Fruit fly (Drosophila melanogaster) whole organism, embryonic: ENCODE results near the gene uif.

Experiments used
- Antp ChIP-seq: fragments of 200-800 bp; sonication (Bioruptor generic); optimal IDR thresholded peaks from 3 replicates; lab custom pipeline; 2016; ENCODE audit warnings: missing biosample characterization, missing genetic modification characterization
- Atf-2 ChIP-seq: fragments of 200-800 bp; sonication (Bioruptor generic); optimal IDR thresholded peaks from 2 replicates; lab custom pipeline; 2016; ENCODE audit warnings: missing biosample characterization, missing genetic modification characterization
- Blimp-1 ChIP-seq: fragments of 200-800 bp; sonication (Bioruptor generic); optimal IDR thresholded peaks from 3 replicates; lab custom pipeline; 2018; ENCODE audit warnings: missing biosample characterization, missing genetic modification characterization, mild to moderate bottlenecking, moderate library complexity, missing genetic modification reagents
- CG10147 ChIP-seq: fragments of 200-800 bp; sonication (Bioruptor generic); optimal IDR thresholded peaks from 2 replicates; lab custom pipeline; 2019; ENCODE audit warnings: missing biosample characterization, mild to moderate bottlenecking, missing genetic modification characterization, moderate library complexity
- CG10209 ChIP-seq: fragments of 200-800 bp; sonication (Bioruptor generic); optimal IDR thresholded peaks from 3 replicates; lab custom pipeline; 2017; ENCODE audit warnings: missing biosample characterization, mild to moderate bottlenecking, missing genetic modification characterization, missing genetic modification reagents
- CG10267 ChIP-seq: fragments of 200-800 bp; sonication (Bioruptor generic); optimal IDR thresholded peaks from 2 replicates; lab custom pipeline; 2018; ENCODE audit warnings: missing biosample characterization, mild to moderate bottlenecking, missing genetic modification characterization, moderate library complexity
- CG11398 ChIP-seq: fragments of 200-800 bp; sonication (Bioruptor generic); optimal IDR thresholded peaks from 2 replicates; lab custom pipeline; 2016; ENCODE audit warnings: missing biosample characterization, missing genetic modification characterization
- CG11560 ChIP-seq: fragments of 200-800 bp; sonication (Bioruptor generic); IDR thresholded peaks from 3 replicates; pipeline ENCODE4 v1.3.6; 2022; ENCODE audit warnings: missing biosample characterization, missing genetic modification characterization
- CG11696 ChIP-seq: fragments of 200-800 bp; sonication (Bioruptor generic); IDR thresholded peaks from 2 replicates; pipeline ENCODE4 v1.3.6; 2022; ENCODE audit warnings: missing biosample characterization, missing genetic modification characterization
- CG12769 ChIP-seq: fragments of 200-800 bp; sonication (Bioruptor generic); optimal IDR thresholded peaks from 2 replicates; lab custom pipeline; 2019; ENCODE audit warnings: missing biosample characterization, mild to moderate bottlenecking, missing genetic modification characterization, moderate library complexity
- CG14860 ChIP-seq: fragments of 200-800 bp; sonication (Bioruptor generic); IDR thresholded peaks from 3 replicates; pipeline ENCODE4 v1.3.6; 2022; ENCODE audit warnings: missing biosample characterization, missing genetic modification characterization; ENCODE audit not compliant: partially characterized antibody
- CG1603 ChIP-seq: fragments of 200-800 bp; sonication (Bioruptor generic); optimal IDR thresholded peaks from 2 replicates; lab custom pipeline; 2019; ENCODE audit warnings: missing biosample characterization, mild to moderate bottlenecking, missing genetic modification characterization, moderate library complexity
- CG17361 ChIP-seq: fragments of 200-800 bp; sonication (Bioruptor generic); IDR thresholded peaks from 3 replicates; pipeline ENCODE4 v1.3.6; 2022; ENCODE audit warnings: missing biosample characterization, missing genetic modification characterization
- CG17612 ChIP-seq: fragments of 200-800 bp; sonication (Bioruptor generic); IDR thresholded peaks from 2 replicates; pipeline ENCODE4 v1.3.6; 2022; ENCODE audit warnings: missing biosample characterization, missing genetic modification characterization
- CG18619 ChIP-seq: fragments of 200-800 bp; sonication (Bioruptor generic); optimal IDR thresholded peaks from 3 replicates; lab custom pipeline; 2017; ENCODE audit warnings: missing biosample characterization, mild to moderate bottlenecking, missing genetic modification characterization
- CG2116 ChIP-seq: fragments of 200-800 bp; sonication (Bioruptor generic); optimal IDR thresholded peaks from 3 replicates; lab custom pipeline; 2018; ENCODE audit warnings: missing biosample characterization, mild to moderate bottlenecking, missing genetic modification characterization
- CG2129 ChIP-seq: fragments of 200-800 bp; sonication (Bioruptor generic); IDR thresholded peaks from 2 replicates; pipeline ENCODE4 v1.3.6; 2022; ENCODE audit warnings: missing biosample characterization, missing genetic modification characterization; ENCODE audit not compliant: partially characterized antibody
- CG2889 ChIP-seq: fragments of 200-800 bp; sonication (Bioruptor generic); IDR thresholded peaks from 3 replicates; pipeline ENCODE4 v1.3.6; 2022; ENCODE audit warnings: missing biosample characterization, missing genetic modification characterization
- CG31441 ChIP-seq: fragments of 200-800 bp; sonication (Bioruptor generic); IDR thresholded peaks from 2 replicates; pipeline ENCODE4 v1.3.6; 2022; ENCODE audit warnings: missing biosample characterization, missing genetic modification characterization
- CG42726 ChIP-seq: fragments of 200-800 bp; sonication (Bioruptor generic); IDR thresholded peaks from 2 replicates; pipeline ENCODE4 v1.3.6; 2022; ENCODE audit warnings: missing biosample characterization, missing genetic modification characterization; ENCODE audit not compliant: partially characterized antibody
- CG5953 ChIP-seq: fragments of 200-800 bp; sonication (Bioruptor generic); IDR thresholded peaks from 2 replicates; pipeline ENCODE4 v1.3.6; 2022; ENCODE audit warnings: missing biosample characterization, missing genetic modification characterization
- CG9215 ChIP-seq: fragments of 200-800 bp; sonication (Bioruptor generic); IDR thresholded peaks from 2 replicates; pipeline ENCODE4 v1.3.6; 2022; ENCODE audit warnings: missing biosample characterization, missing genetic modification characterization
- CG9609 ChIP-seq: fragments of 200-800 bp; sonication (Bioruptor generic); optimal IDR thresholded peaks from 3 replicates; lab custom pipeline; 2016; ENCODE audit warnings: missing biosample characterization, missing genetic modification characterization
- CHES-1-like ChIP-seq: fragments of 200-800 bp; sonication (Bioruptor generic); optimal IDR thresholded peaks from 2 replicates; lab custom pipeline; 2016; ENCODE audit warnings: missing biosample characterization, missing genetic modification characterization
- D ChIP-seq, 2 experiments: fragments of 200-800 bp in 1 of 2; fragments of >200 bp in 1 of 2; sonication (Bioruptor generic) in 1 of 2; optimal IDR thresholded peaks; 2 replicates in 1 of 2; 3 replicates in 1 of 2; lab custom pipeline; 2017; ENCODE audit warnings: mild to moderate bottlenecking in 1 of 2, missing biosample characterization in 1 of 2, missing genetic modification characterization in 1 of 2, missing genetic modification reagents in 1 of 2
- Deaf1 ChIP-seq: fragments of 200-800 bp; optimal IDR thresholded peaks from 3 replicates; lab custom pipeline; 2019; ENCODE audit warnings: missing biosample characterization, mild to moderate bottlenecking, missing genetic modification characterization, moderate library complexity
- Jarid2 ChIP-seq: fragments of 200-800 bp; sonication (Bioruptor generic); optimal IDR thresholded peaks from 3 replicates; lab custom pipeline; 2017; ENCODE audit warnings: mild to moderate bottlenecking, missing biosample characterization, missing genetic modification reagents, missing genetic modification characterization
- MTF-1 ChIP-seq: fragments of 200-800 bp; sonication (Bioruptor generic); optimal IDR thresholded peaks from 2 replicates; lab custom pipeline; 2018; ENCODE audit warnings: missing biosample characterization, mild to moderate bottlenecking, missing genetic modification characterization, borderline replicate concordance
- Nf-YB ChIP-seq: fragments of 200-800 bp; sonication (Bioruptor generic); optimal IDR thresholded peaks from 3 replicates; lab custom pipeline; 2019; ENCODE audit warnings: missing biosample characterization, mild to moderate bottlenecking, missing genetic modification characterization, moderate library complexity
- Optix ChIP-seq: fragments of 200-800 bp; sonication (Bioruptor generic); IDR thresholded peaks from 3 replicates; pipeline ENCODE4 v1.3.6; 2022; ENCODE audit warnings: missing biosample characterization, missing genetic modification characterization
- Trl ChIP-seq, 3 experiments: fragments of >200 bp in 2 of 3; fragments of 200-800 bp in 1 of 3; sonication (Bioruptor generic) in 1 of 3; optimal IDR thresholded peaks; 2 replicates in 1 of 3; 3 replicates in 2 of 3; lab custom pipeline; 2016 to 2017; ENCODE audit warnings: missing biosample characterization in 1 of 3, missing genetic modification characterization in 1 of 3
- Xbp1 ChIP-seq: fragments of 200-800 bp; sonication (Bioruptor generic); optimal IDR thresholded peaks from 3 replicates; lab custom pipeline; 2016; ENCODE audit warnings: missing biosample characterization, mild to moderate bottlenecking, missing genetic modification characterization
- cas ChIP-seq: fragments of 200-800 bp; sonication (Bioruptor generic); IDR thresholded peaks from 2 replicates; pipeline ENCODE4 v1.3.6; 2022; ENCODE audit warnings: missing biosample characterization, missing genetic modification characterization
- crc ChIP-seq: fragments of 200-800 bp; sonication (Bioruptor generic); optimal IDR thresholded peaks from 2 replicates; lab custom pipeline; 2016; ENCODE audit warnings: missing biosample characterization, missing genetic modification characterization
- crp ChIP-seq, 2 experiments: fragments of 200-800 bp; sonication (Bioruptor generic); optimal IDR thresholded peaks; 2 replicates in 1 of 2; 3 replicates in 1 of 2; lab custom pipeline; 2017; ENCODE audit warnings: missing biosample characterization in 2 of 2, missing genetic modification characterization in 2 of 2, mild to moderate bottlenecking in 1 of 2, moderate library complexity in 1 of 2
- dmrt99B ChIP-seq: fragments of 200-800 bp; sonication (Bioruptor generic); optimal IDR thresholded peaks from 2 replicates; lab custom pipeline; 2018; ENCODE audit warnings: missing biosample characterization, mild to moderate bottlenecking, missing genetic modification characterization, moderate library complexity
- fd102C ChIP-seq: fragments of 200-800 bp; sonication (Bioruptor generic); optimal IDR thresholded peaks from 2 replicates; lab custom pipeline; 2018; ENCODE audit warnings: missing biosample characterization, mild to moderate bottlenecking, missing genetic modification characterization, moderate library complexity
- gro ChIP-seq: fragments of 200-800 bp; sonication (Bioruptor generic); optimal IDR thresholded peaks from 2 replicates; lab custom pipeline; 2016; ENCODE audit warnings: missing biosample characterization, missing genetic modification characterization
- hkb ChIP-seq, 2 experiments: fragments of 200-800 bp in 1 of 2; fragments of >200 bp in 1 of 2; sonication (Bioruptor generic) in 1 of 2; IDR thresholded peaks in 1 of 2; optimal IDR thresholded peaks in 1 of 2; 2 replicates each; pipeline versions ENCODE4 v1.3.6 to Lab custom; 2017 to 2022; ENCODE audit warnings: missing biosample characterization in 1 of 2, missing genetic modification characterization in 1 of 2
- kah ChIP-seq: fragments of 200-800 bp; sonication (Bioruptor generic); optimal IDR thresholded peaks from 2 replicates; lab custom pipeline; 2018; ENCODE audit warnings: missing biosample characterization, mild to moderate bottlenecking, missing genetic modification characterization
- pzg ChIP-seq: fragments of 200-800 bp; sonication (Bioruptor generic); optimal IDR thresholded peaks from 3 replicates; lab custom pipeline; 2018; ENCODE audit warnings: missing biosample characterization, mild to moderate bottlenecking, missing genetic modification characterization, moderate library complexity
- ro ChIP-seq: fragments of 200-800 bp; sonication (Bioruptor generic); IDR thresholded peaks from 2 replicates; pipeline ENCODE4 v1.3.6; 2022; ENCODE audit warnings: missing biosample characterization, missing genetic modification characterization
- row ChIP-seq: fragments of 200-800 bp; sonication (Bioruptor generic); IDR thresholded peaks from 3 replicates; pipeline ENCODE4 v1.3.6; 2022; ENCODE audit warnings: missing biosample characterization, missing genetic modification characterization
- sd ChIP-seq: fragments of 200-800 bp; sonication (Bioruptor generic); optimal IDR thresholded peaks from 3 replicates; lab custom pipeline; 2018; ENCODE audit warnings: missing biosample characterization, mild to moderate bottlenecking, missing genetic modification characterization, moderate library complexity
- tin ChIP-seq: fragments of 200-800 bp; sonication (Bioruptor generic); optimal IDR thresholded peaks from 3 replicates; lab custom pipeline; 2016; ENCODE audit warnings: missing biosample characterization, missing genetic modification characterization
- tll ChIP-seq, 2 experiments: fragments of 200-800 bp in 1 of 2; fragments of >200 bp in 1 of 2; sonication (Bioruptor generic) in 1 of 2; optimal IDR thresholded peaks; 2 replicates each; lab custom pipeline; 2017 to 2019; ENCODE audit warnings: missing biosample characterization in 2 of 2, missing genetic modification characterization in 2 of 2, mild to moderate bottlenecking in 1 of 2, moderate library complexity in 1 of 2
- trem ChIP-seq: fragments of 200-800 bp; optimal IDR thresholded peaks from 3 replicates; lab custom pipeline; 2019; ENCODE audit warnings: missing biosample characterization, mild to moderate bottlenecking, missing genetic modification characterization, moderate library complexity

The uif gene

DNA sequence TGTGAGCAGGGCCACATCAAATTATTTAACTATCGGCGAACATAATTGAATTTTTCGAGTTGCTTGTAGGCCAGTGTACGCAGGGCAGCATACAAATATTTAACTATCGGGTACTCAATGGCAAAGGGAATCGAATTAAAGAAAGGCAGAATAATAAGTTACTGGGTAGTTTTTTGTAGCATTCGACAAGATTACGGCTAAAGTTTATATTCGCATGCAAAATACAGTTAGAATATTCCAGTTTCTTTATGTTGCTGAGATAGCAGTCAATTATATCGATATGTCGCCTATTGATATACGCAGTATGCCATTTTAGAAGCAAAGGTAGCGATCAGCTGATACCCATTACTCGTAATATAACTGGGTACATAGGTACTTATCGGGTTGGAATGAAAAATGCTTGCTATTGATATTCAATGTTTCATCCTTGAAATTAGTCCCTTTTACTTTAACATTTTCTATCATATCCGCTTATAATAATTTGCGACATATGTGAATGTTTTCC lies 42.1 kb downstream of the uif start (continued):
- TF ChIP-seq trem: peak; percentile 29
- TF ChIP-seq CG14860 (GFP tag; lab: Robert Waterston, UW): peak; percentile 59
- peak; percentile 30 for TF ChIP-seq Deaf1 (tag; lab: Kevin White, UChicago)
- TF ChIP-seq CG2129 (GFP tag; lab: Robert Waterston, UW): peak; percentile 79
- peak; percentile 19; the same call in 1 of the 2 replicates for TF ChIP-seq CG42726 (GFP tag; lab: Robert Waterston, UW)
- peak; percentile 74; the same call in 1 of the 3 replicates for TF ChIP-seq CG17361
- peak; percentile 83 for TF ChIP-seq row (GFP tag; lab: Robert Waterston, UW)
- TF ChIP-seq kah (GFP tag; lab: Kevin White, UChicago): no peak
- TF ChIP-seq Atf-2: peak; percentile 38
- peak; percentile 38 for TF ChIP-seq tin (GFP tag; lab: Kevin White, UChicago)
- peak; percentile 64 for TF ChIP-seq CG5953
- TF ChIP-seq crp (GFP tag; optimal IDR thresholded peaks at IDR 0.05; lab: Kevin White, UChicago): peak in 1 of 2 experiments; percentile 34
- TF ChIP-seq CG11696 (GFP tag; lab: Robert Waterston, UW): no peak
- peak; percentile 26 for TF ChIP-seq CG10267 (tag; lab: Kevin White, UChicago)
- TF ChIP-seq dmrt99B (tag; lab: Kevin White, UChicago): no peak
- no peak for TF ChIP-seq cas (GFP tag; lab: Robert Waterston, UW)
- no peak; the same call in 1 of the 2 replicates for TF ChIP-seq CG31441 (GFP tag; lab: Robert Waterston, UW)
- TF ChIP-seq CG11398 (GFP tag; lab: Kevin White, UChicago): peak; percentile 53
- TF ChIP-seq CG2889 (GFP tag; lab: Robert Waterston, UW): peak; percentile 93
- TF ChIP-seq CG10147 (GFP tag; lab: Kevin White, UChicago): no peak
- no peak for TF ChIP-seq CG17612
- peak; percentile 46 for TF ChIP-seq pzg (GFP tag; lab: Kevin White, UChicago)
- TF ChIP-seq CG12769 (tag; lab: Kevin White, UChicago): no peak
- TF ChIP-seq ro (GFP tag; lab: Robert Waterston, UW): no peak
- no peak for TF ChIP-seq fd102C (GFP tag; lab: Kevin White, UChicago)
- no peak for TF ChIP-seq CG11560 (tag; lab: Robert Waterston, UW)
- peak; percentile 56 for TF ChIP-seq Antp (GFP tag; lab: Kevin White, UChicago)
- no peak for TF ChIP-seq Blimp-1
- TF ChIP-seq CG9215 (GFP tag; lab: Robert Waterston, UW): no peak; the same call in 1 of the 2 replicates
- peak; percentile 6 for TF ChIP-seq Nf-YB
- peak; percentile 49 for TF ChIP-seq Xbp1 (GFP tag; lab: Kevin White, UChicago)
- no peak for TF ChIP-seq MTF-1
- TF ChIP-seq CG18619: peak; percentile 41
- peak; percentile 78 for TF ChIP-seq sd (tag; lab: Kevin White, UChicago)
- TF ChIP-seq D (optimal IDR thresholded peaks at IDR 0.05; lab: Kevin White, UChicago): no peak
- TF ChIP-seq D (GFP tag; optimal IDR thresholded peaks at IDR 0.05; lab: Kevin White, UChicago): no peak
- peak; percentile 73 for TF ChIP-seq gro (GFP tag; lab: Kevin White, UChicago)
- TF ChIP-seq CG9609 (GFP tag; lab: Kevin White, UChicago): no peak
- TF ChIP-seq CG2116 (GFP tag; lab: Kevin White, UChicago): peak; percentile 92
- TF ChIP-seq hkb (optimal IDR thresholded peaks at IDR 0.05; lab: Kevin White, UChicago): no peak
- TF ChIP-seq hkb (GFP tag; IDR thresholded peaks at IDR 0.05; lab: Robert Waterston, UW): peak; percentile 73
- TF ChIP-seq CG10209 (GFP tag; lab: Kevin White, UChicago): peak; percentile 27
- no peak for TF ChIP-seq Trl (optimal IDR thresholded peaks at IDR 0.05; lab: Kevin White, UChicago)
- TF ChIP-seq Trl (GFP tag; optimal IDR thresholded peaks at IDR 0.05; lab: Kevin White, UChicago): peak; percentile 29
- peak in 1 of 2 experiments; percentile 60 for TF ChIP-seq tll (GFP tag; optimal IDR thresholded peaks at IDR 0.05; lab: Kevin White, UChicago)
- no peak for TF ChIP-seq Jarid2 (GFP tag; lab: Kevin White, UChicago)
- TF ChIP-seq CHES-1-like: peak; percentile 48
- TF ChIP-seq crc: peak; percentile 28
- TF ChIP-seq CG1603 (tag; lab: Kevin White, UChicago): peak; percentile 69
- TF ChIP-seq Optix (GFP tag; lab: Robert Waterston, UW): no peak
